Fruit fly (Drosophila melanogaster): ENCODE data around the gene CG14259.
A peak's percentile ranks its signal among the peaks of the same experiment; 100 is the strongest.

Gene CG14259

DNA sequence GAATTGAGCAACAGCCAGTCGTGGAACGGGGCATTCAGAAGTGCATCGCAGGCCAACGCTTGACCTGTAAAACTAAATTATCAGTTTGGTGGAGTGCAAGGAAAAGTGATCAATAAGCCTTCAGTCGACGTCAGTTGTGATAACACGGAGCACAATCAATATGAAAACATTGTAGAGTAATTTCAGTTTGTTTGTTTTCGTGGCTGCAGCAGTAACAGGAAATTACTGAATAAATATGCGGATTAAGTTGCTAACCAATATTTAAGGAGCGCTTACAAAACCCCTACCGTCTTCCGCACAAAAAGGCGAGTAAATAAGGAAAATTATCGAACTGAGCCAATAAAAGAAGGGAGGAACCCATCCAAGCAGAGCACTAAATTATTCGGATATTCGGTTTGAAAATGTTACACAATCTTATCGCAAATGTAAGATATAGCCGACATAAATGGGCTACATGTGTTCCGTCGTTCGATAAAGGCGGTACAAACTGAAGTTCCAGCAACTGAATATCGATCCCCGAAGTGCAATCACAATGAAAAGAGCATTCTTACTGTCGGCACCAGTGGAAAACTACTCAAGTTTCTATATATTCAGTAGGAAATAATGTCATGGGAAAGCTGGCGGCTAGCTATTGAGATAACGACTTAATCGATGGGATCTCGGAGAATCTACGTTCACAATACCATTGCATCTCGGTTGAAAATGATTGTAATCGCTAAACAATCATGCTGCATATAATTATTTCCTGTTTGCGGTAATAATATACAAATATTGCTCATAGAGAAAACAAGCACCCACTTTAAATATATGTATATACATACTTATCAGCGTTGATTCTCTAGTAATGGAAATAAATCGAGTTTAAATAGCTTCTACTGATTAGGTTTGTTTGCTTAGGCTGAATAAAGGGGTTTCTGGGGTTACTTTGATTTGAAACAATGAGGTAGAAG lies 41.6 kb downstream of the CG14259 start (continued):
- TF ChIP-seq gcm (GFP tag; optimal IDR thresholded peaks at IDR 0.05): peak; percentile 53
- no peak for TF ChIP-seq Dll (GFP tag; IDR thresholded peaks at IDR 0.05; ENCODE audit: partially characterized antibody)
- TF ChIP-seq stc (GFP tag; IDR thresholded peaks at IDR 0.05): peak; percentile 71; the same call in 1 of the 2 replicates
- peak; percentile 74 for TF ChIP-seq gem (tag; optimal IDR thresholded peaks at IDR 0.05)
- no peak for TF ChIP-seq rib (GFP tag; IDR thresholded peaks at IDR 0.05)
- peak; percentile 46 for TF ChIP-seq cato (GFP tag; optimal IDR thresholded peaks at IDR 0.05; ENCODE audit: borderline replicate concordance)
- TF ChIP-seq CG2116 (GFP tag; optimal IDR thresholded peaks at IDR 0.05): peak; percentile 55
- TF ChIP-seq CG6765 (GFP tag; optimal IDR thresholded peaks at IDR 0.05): no peak
- no peak for TF ChIP-seq nerfin-2 (GFP tag; IDR thresholded peaks at IDR 0.05; ENCODE audit: partially characterized antibody)
- no peak for TF ChIP-seq gro (GFP tag; optimal IDR thresholded peaks at IDR 0.05)
- peak; percentile 73 for TF ChIP-seq onecut (GFP tag; IDR thresholded peaks at IDR 0.05)
- TF ChIP-seq Ptx1 (GFP tag; IDR thresholded peaks at IDR 0.05): peak; percentile 52
- TF ChIP-seq pum (GFP tag; optimal IDR thresholded peaks at IDR 0.05): peak; percentile 47
- TF ChIP-seq Xrp1 (GFP tag; IDR thresholded peaks at IDR 0.05): peak; percentile 88
- peak; percentile 51 for TF ChIP-seq CG12299 (tag; optimal IDR thresholded peaks at IDR 0.05)
- peak; percentile 62 for TF ChIP-seq fd3F (GFP tag; optimal IDR thresholded peaks at IDR 0.05)
- TF ChIP-seq salm (tag; optimal IDR thresholded peaks at IDR 0.05): peak; percentile 65
- no peak for TF ChIP-seq CG16779 (GFP tag; IDR thresholded peaks at IDR 0.05)
- TF ChIP-seq CG13894 (tag; optimal IDR thresholded peaks at IDR 0.05): no peak
- peak; percentile 45; the same call in 1 of the 2 replicates for TF ChIP-seq ranshi (GFP tag; IDR thresholded peaks at IDR 0.05)
- TF ChIP-seq CG12659 (GFP tag; optimal IDR thresholded peaks at IDR 0.05): peak; percentile 46
- peak; percentile 75 for TF ChIP-seq odd (GFP tag; optimal IDR thresholded peaks at IDR 0.05)
- peak in 1 of 2 experiments; percentile 73 for TF ChIP-seq eve (GFP tag; optimal IDR thresholded peaks at IDR 0.05)
- peak; percentile 49; the same call in 1 of the 2 replicates for TF ChIP-seq sens-2 (GFP tag; IDR thresholded peaks at IDR 0.05)
- peak; percentile 89 for TF ChIP-seq Asciz (GFP tag; optimal IDR thresholded peaks at IDR 0.05)
- no peak for TF ChIP-seq Lpt (GFP tag; optimal IDR thresholded peaks at IDR 0.05)
- TF ChIP-seq Six4 (GFP tag; optimal IDR thresholded peaks at IDR 0.05): peak; percentile 51
- no peak for TF ChIP-seq pan (optimal IDR thresholded peaks at IDR 0.05)
- peak in 1 of 2 experiments; percentile 58 for TF ChIP-seq pan (GFP tag; optimal IDR thresholded peaks at IDR 0.05 in 1 of 2, IDR thresholded peaks at IDR 0.05 in 1 of 2)
- no peak for TF ChIP-seq ftz-f1 (GFP tag; optimal IDR thresholded peaks at IDR 0.05)
- no peak for TF ChIP-seq HLH4C (GFP tag; IDR thresholded peaks at IDR 0.05; ENCODE audit: partially characterized antibody)
- TF ChIP-seq fd64A (GFP tag; optimal IDR thresholded peaks at IDR 0.05): peak; percentile 77
- no peak for TF ChIP-seq usp (GFP tag; optimal IDR thresholded peaks at IDR 0.05)
- TF ChIP-seq dmrt99B (tag; optimal IDR thresholded peaks at IDR 0.05): peak; percentile 73
- TF ChIP-seq CG8089 (GFP tag; optimal IDR thresholded peaks at IDR 0.05): peak; percentile 77
- 0 out of 3 replicates have a peak, but pooled peaks have one; percentile 12 for TF ChIP-seq CG11456 (GFP tag; IDR thresholded peaks at IDR 0.05)
- peak; percentile 53; the same call in 1 of the 2 replicates for TF ChIP-seq CG14014 (GFP tag; IDR thresholded peaks at IDR 0.05)
- peak in 1 of 2 experiments; percentile 55 for TF ChIP-seq Hr78 (GFP tag; optimal IDR thresholded peaks at IDR 0.05)
- TF ChIP-seq Scr (GFP tag; IDR thresholded peaks at IDR 0.05; ENCODE audit: partially characterized antibody): no peak
- no peak for TF ChIP-seq ap (GFP tag; IDR thresholded peaks at IDR 0.05)
- no peak for TF ChIP-seq zen2 (GFP tag; IDR thresholded peaks at IDR 0.05; ENCODE audit: partially characterized antibody)
- no peak for TF ChIP-seq vnd (GFP tag; IDR thresholded peaks at IDR 0.05; ENCODE audit: partially characterized antibody)
- peak; percentile 1 for TF ChIP-seq CG9797 (GFP tag; optimal IDR thresholded peaks at IDR 0.05)
- no peak for TF ChIP-seq CG16813 (GFP tag; IDR thresholded peaks at IDR 0.05; ENCODE audit: partially characterized antibody)
- TF ChIP-seq CG11247 (GFP tag; IDR thresholded peaks at IDR 0.05): peak; percentile 37; the same call in 1 of the 2 replicates
- peak; percentile 13 for TF ChIP-seq maf-S (GFP tag; optimal IDR thresholded peaks at IDR 0.05)
- no peak for TF ChIP-seq CkIIα-i1 (GFP tag; IDR thresholded peaks at IDR 0.05)
- 0 out of 3 replicates have a peak, but pooled peaks have one; percentile 29 for TF ChIP-seq CG14050 (GFP tag; IDR thresholded peaks at IDR 0.05)
